Worm (Caenorhabditis elegans) whole organism, late embryonic: ENCODE results near the gene K09B3.1.

Experiments used
- T23F11.4 ChIP-seq: fragments of 200-800 bp; sonication (Bioruptor generic); optimal IDR thresholded peaks from 2 replicates; lab custom pipeline; 2018; ENCODE audit warnings: mild to moderate bottlenecking, missing genetic modification characterization, missing compliant biosample characterization
- ama-1 ChIP-seq: fragments of 150-350 bp; optimal IDR thresholded peaks from 2 replicates; lab custom pipeline; 2014
- ets-4 ChIP-seq: sonication (generic microtip); optimal IDR thresholded peaks from 2 replicates; lab custom pipeline; 2016; ENCODE audit warnings: missing genetic modification characterization, missing compliant biosample characterization
- lim-6 ChIP-seq: sonication (generic microtip); optimal IDR thresholded peaks from 2 replicates; lab custom pipeline; 2016; ENCODE audit warnings: missing genetic modification characterization, missing compliant biosample characterization
- lin-11 ChIP-seq: fragments of 200-800 bp; sonication (Bioruptor generic); optimal IDR thresholded peaks from 2 replicates; lab custom pipeline; 2018; ENCODE audit warnings: mild to moderate bottlenecking, missing genetic modification characterization, missing compliant biosample characterization
- mec-3 ChIP-seq: sonication (generic microtip); optimal IDR thresholded peaks from 2 replicates; lab custom pipeline; 2016; ENCODE audit warnings: borderline replicate concordance, missing genetic modification characterization, missing compliant biosample characterization
- nhr-11 ChIP-seq: fragments of 150-350 bp; optimal IDR thresholded peaks from 2 replicates; lab custom pipeline; 2014; ENCODE audit warnings: missing biosample characterization, missing genetic modification characterization
- odd-2 ChIP-seq: sonication (generic microtip); optimal IDR thresholded peaks from 2 replicates; lab custom pipeline; 2017; ENCODE audit warnings: antibody characterized with exemption, mild to moderate bottlenecking, missing genetic modification characterization, missing compliant biosample characterization
- pqm-1 ChIP-seq: sonication (generic microtip); optimal IDR thresholded peaks from 2 replicates; lab custom pipeline; 2016; ENCODE audit warnings: missing genetic modification characterization, missing compliant biosample characterization
- rnt-1 ChIP-seq: sonication (generic microtip); optimal IDR thresholded peaks from 2 replicates; lab custom pipeline; 2016; ENCODE audit warnings: missing genetic modification characterization, missing compliant biosample characterization
- sox-4 ChIP-seq: sonication (generic microtip); optimal IDR thresholded peaks from 2 replicates; lab custom pipeline; 2017; ENCODE audit warnings: mild to moderate bottlenecking, missing genetic modification characterization, inconsistent platforms, missing compliant biosample characterization
- unc-55 ChIP-seq: sonication (generic microtip); optimal IDR thresholded peaks from 2 replicates; lab custom pipeline; 2017; ENCODE audit warnings: missing biosample characterization, missing genetic modification reagents, missing genetic modification characterization

- TF ChIP-seq T23F11.4 (GFP tag; lab: Kevin White, UChicago) (no peak), nhr-11 (tag; lab: Kevin White, UChicago) (no peak), mec-3 (no peak), pqm-1 (tag; lab: Kevin White, UChicago) (no peak), ets-4 (tag; lab: Kevin White, UChicago) (no peak), sox-4 (no peak), ama-1 (lab: Kevin White, UChicago) (no peak), unc-55 (GFP tag; lab: Kevin White, UChicago) (no peak), odd-2 (tag; lab: Kevin White, UChicago) (no peak), lin-11 (tag; lab: Kevin White, UChicago) (no peak), rnt-1 (no peak), lim-6 (no peak)
Measured at ce11 chrIV:3755921-3756320, 38.6 kb upstream of the K09B3.1 start, which contains the start of gene best-20.
